Worm (Caenorhabditis elegans): ENCODE data around the gene R04D3.2.

DNA sequence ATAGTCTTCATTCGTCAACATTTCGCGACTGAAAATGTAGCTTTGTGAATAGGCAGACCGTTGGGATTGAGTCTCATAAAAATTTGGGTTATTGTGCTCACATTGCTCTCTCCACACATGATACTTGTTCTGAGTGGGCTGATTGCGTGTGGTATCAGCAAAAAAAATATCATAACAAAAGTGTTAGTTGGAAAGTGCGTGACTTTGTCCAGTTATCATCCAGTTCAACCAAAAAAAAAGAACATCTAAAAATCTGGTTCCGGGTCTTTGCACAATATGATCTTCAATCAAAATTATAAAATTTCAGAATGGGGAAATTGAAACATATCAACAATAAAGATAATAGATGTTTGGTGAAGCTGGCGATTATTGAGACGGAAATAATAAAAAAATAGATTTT lies 14.1 kb upstream of the R04D3.2 start, which contains the start of gene srd-39:
- TF ChIP-seq ceh-28 (tag; optimal IDR thresholded peaks at IDR 0.05), result no peak
- no peak for TF ChIP-seq ama-1 (optimal IDR thresholded peaks at IDR 0.05)
- TF ChIP-seq nhr-102 (tag; optimal IDR thresholded peaks at IDR 0.05), result no peak
- TF ChIP-seq egl-27 (tag; optimal IDR thresholded peaks at IDR 0.05), result no peak
- no peak for TF ChIP-seq mes-2 (tag; optimal IDR thresholded peaks at IDR 0.05; ENCODE audit: poor library complexity, severe bottlenecking)
- no peak for TF ChIP-seq F26F4.8 (GFP tag; conservative IDR thresholded peaks at IDR 0.05)
- TF ChIP-seq zag-1 (tag; optimal IDR thresholded peaks at IDR 0.05), result no peak
- TF ChIP-seq ztf-7 (tag; optimal IDR thresholded peaks at IDR 0.05), result no peak
- TF ChIP-seq fkh-10 (GFP tag; optimal IDR thresholded peaks at IDR 0.05), result no peak
- no peak for TF ChIP-seq R02D3.7 (tag; optimal IDR thresholded peaks at IDR 0.05)
- no peak for TF ChIP-seq nhr-10 (tag; optimal IDR thresholded peaks at IDR 0.05)
- TF ChIP-seq nhr-28 (tag; optimal IDR thresholded peaks at IDR 0.05), result no peak
